Worm (Caenorhabditis elegans): Measurements from ENCODE around the gene fat-3.

- TF ChIP-seq ces-1 (GFP tag; optimal IDR thresholded peaks at IDR 0.05) (peak; percentile 72), nhr-47 (tag; optimal IDR thresholded peaks at IDR 0.05) (peak; percentile 8), efl-1 (optimal IDR thresholded peaks at IDR 0.05) (no peak), efl-1 (GFP tag; optimal IDR thresholded peaks at IDR 0.05 in 1 of 2) (no peak), dpl-1 (GFP tag; optimal IDR thresholded peaks at IDR 0.05) (no peak), ceh-82 (tag; optimal IDR thresholded peaks at IDR 0.05) (no peak), nhr-71 (tag; optimal IDR thresholded peaks at IDR 0.05) (peak; percentile 40)
Measured at ce11 chrIV:9798307-9798706, 4.5 kb upstream of the fat-3 start.
